Fruit fly (Drosophila melanogaster): ENCODE results near the gene CG31674.

DNA sequence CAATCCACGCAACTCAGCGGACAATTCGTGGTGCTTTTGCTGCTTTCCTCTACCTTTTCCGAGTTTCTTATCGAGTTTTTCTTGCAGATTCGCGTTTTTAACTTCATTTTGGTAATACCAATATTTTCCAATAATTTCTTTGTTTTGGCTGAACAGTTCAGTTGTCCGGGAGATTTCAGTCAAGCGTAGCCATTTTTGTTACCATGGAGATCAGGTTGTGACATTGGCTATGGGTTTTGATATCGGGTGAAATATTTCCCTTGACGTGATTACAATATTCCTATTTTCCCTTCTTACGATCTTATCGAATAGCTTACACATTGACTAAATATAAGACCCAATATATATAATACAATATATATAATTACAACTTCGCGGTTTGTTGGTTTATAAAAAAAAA is 4.4 kb downstream of the CG31674 start, which contains the start of gene Oseg5:
- TF ChIP-seq Trl (optimal IDR thresholded peaks at IDR 0.05): no peak
- TF ChIP-seq Trl (GFP tag; optimal IDR thresholded peaks at IDR 0.05): no peak
- no peak for TF ChIP-seq BEAF-32 (GFP tag; optimal IDR thresholded peaks at IDR 0.05)
- no peak for TF ChIP-seq dmrt99B (tag; optimal IDR thresholded peaks at IDR 0.05)
- TF ChIP-seq slou (GFP tag; optimal IDR thresholded peaks at IDR 0.05): no peak
- TF ChIP-seq CG17612 (GFP tag; IDR thresholded peaks at IDR 0.05): no peak

Measured in whole organism, embryonic.